Worm (Caenorhabditis elegans) whole organism, L2 larva: Measurements from ENCODE around the gene lgc-10.

Experiments
- R02D3.7 ChIP-seq: fragments of 150-350 bp; optimal IDR thresholded peaks from 2 replicates; lab custom pipeline; 2014; ENCODE audit warnings: missing biosample characterization, missing genetic modification characterization
- blmp-1 ChIP-seq: sonication (generic microtip); optimal IDR thresholded peaks from 2 replicates; lab custom pipeline; 2017; ENCODE audit warnings: missing genetic modification characterization, mild to moderate bottlenecking, missing compliant biosample characterization, antibody characterized with exemption, moderate library complexity; ENCODE audit not compliant: insufficient read depth
- ceh-16 ChIP-seq: fragments of 150-350 bp; optimal IDR thresholded peaks from 2 replicates; lab custom pipeline; 2014; ENCODE audit warnings: missing biosample characterization, missing genetic modification characterization
- crh-2 ChIP-seq: sonication (generic microtip); optimal IDR thresholded peaks from 2 replicates; lab custom pipeline; 2017; ENCODE audit warnings: missing biosample characterization, missing genetic modification characterization
- lin-11 ChIP-seq: fragments of 150-350 bp; sonication (generic microtip); optimal IDR thresholded peaks from 2 replicates; lab custom pipeline; 2014; ENCODE audit warnings: missing biosample characterization, missing genetic modification characterization, inconsistent platforms, mixed read lengths
- lin-13 ChIP-seq: fragments of 150-350 bp; optimal IDR thresholded peaks from 2 replicates; lab custom pipeline; 2014; ENCODE audit warnings: missing biosample characterization, missing genetic modification reagents, missing genetic modification characterization
- lin-39 ChIP-seq: fragments of 150-350 bp; optimal IDR thresholded peaks from 2 replicates; lab custom pipeline; 2014; ENCODE audit warnings: missing biosample characterization, missing genetic modification reagents, missing genetic modification characterization
- nhr-11 ChIP-seq: fragments of 150-350 bp; optimal IDR thresholded peaks from 2 replicates; lab custom pipeline; 2014; ENCODE audit warnings: missing biosample characterization, missing genetic modification characterization
- nhr-129 ChIP-seq: fragments of 150-350 bp; optimal IDR thresholded peaks from 2 replicates; lab custom pipeline; 2014; ENCODE audit warnings: missing biosample characterization, missing genetic modification characterization
- nhr-21 ChIP-seq: fragments of 150-350 bp; optimal IDR thresholded peaks from 2 replicates; lab custom pipeline; 2014; ENCODE audit warnings: missing biosample characterization, missing genetic modification characterization
- nhr-23 ChIP-seq: fragments of 150-350 bp; optimal IDR thresholded peaks from 2 replicates; lab custom pipeline; 2014; ENCODE audit warnings: missing biosample characterization, missing genetic modification reagents, missing genetic modification characterization
- nhr-237 ChIP-seq: fragments of 150-350 bp; optimal IDR thresholded peaks from 2 replicates; lab custom pipeline; 2014; ENCODE audit warnings: missing biosample characterization, missing genetic modification characterization
- peb-1 ChIP-seq: fragments of 150-350 bp; optimal IDR thresholded peaks from 2 replicates; lab custom pipeline; 2014; ENCODE audit warnings: missing biosample characterization, missing genetic modification characterization
- sem-4 ChIP-seq: fragments of 150-350 bp; optimal IDR thresholded peaks from 2 replicates; lab custom pipeline; 2014; ENCODE audit warnings: missing biosample characterization, missing genetic modification reagents, missing genetic modification characterization
- skn-1 ChIP-seq: sonication (generic microtip); optimal IDR thresholded peaks from 2 replicates; lab custom pipeline; 2017; ENCODE audit warnings: missing biosample characterization, missing genetic modification characterization
- sma-3 ChIP-seq: sonication (generic microtip); optimal IDR thresholded peaks from 2 replicates; lab custom pipeline; 2016; ENCODE audit warnings: missing genetic modification reagents, missing genetic modification characterization, missing compliant biosample characterization
- snpc-4 ChIP-seq: fragments of 150-350 bp; optimal IDR thresholded peaks from 2 replicates; lab custom pipeline; 2014; ENCODE audit warnings: missing biosample characterization, missing genetic modification characterization
- unc-62 ChIP-seq: fragments of 150-350 bp; optimal IDR thresholded peaks from 2 replicates; lab custom pipeline; 2014; ENCODE audit warnings: missing biosample characterization, missing genetic modification reagents, missing genetic modification characterization
- ztf-1 ChIP-seq: fragments of 200-800 bp; sonication (Bioruptor generic); conservative IDR thresholded peaks from 2 replicates; pipeline ENCODE4 v1.3.6; 2022; ENCODE audit warnings: missing genetic modification characterization, missing compliant biosample characterization
- ztf-11 ChIP-seq: sonication (generic microtip); optimal IDR thresholded peaks from 2 replicates; lab custom pipeline; 2017; ENCODE audit warnings: missing biosample characterization, missing genetic modification characterization
- ztf-4 ChIP-seq: fragments of 150-350 bp; optimal IDR thresholded peaks from 2 replicates; lab custom pipeline; 2014; ENCODE audit warnings: missing biosample characterization, missing genetic modification characterization

The lgc-10 gene

ce11 chrIV:6404871-6405270 lies 52.5 kb downstream of the lgc-10 start, which contains the start of gene srv-13:
srv-13 (plus strand) TSS chrIV:6405171.
- TF ChIP-seq peb-1 (tag; lab: Kevin White, UChicago) (no peak), lin-39 (tag; lab: Kevin White, UChicago) (no peak), ztf-11 (tag; lab: Kevin White, UChicago) (no peak), blmp-1 (tag; lab: Kevin White, UChicago) (no peak)

DNA sequence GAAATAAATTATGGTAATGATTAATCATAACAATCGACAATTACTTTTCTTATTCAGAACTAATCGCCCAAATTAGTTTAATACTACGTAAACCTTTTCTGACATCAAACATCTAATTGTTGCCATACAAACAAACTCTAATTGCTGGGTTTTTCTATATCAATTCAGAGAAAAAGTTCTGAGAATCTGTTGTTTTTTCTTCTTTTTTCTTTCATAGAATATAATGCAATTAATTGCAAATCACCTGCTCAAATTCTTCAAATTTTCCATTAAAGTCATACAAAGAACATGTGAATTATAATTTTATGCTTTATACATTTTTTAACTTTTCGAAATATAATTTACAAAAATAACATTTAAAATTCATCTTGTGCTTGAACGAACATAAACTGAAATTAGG lies 54.0 kb downstream of the lgc-10 start:
- TF ChIP-seq nhr-129 (no peak), sem-4 (tag; lab: Kevin White, UChicago) (no peak), ztf-4 (tag; lab: Kevin White, UChicago) (no peak), nhr-23 (tag; lab: Kevin White, UChicago) (no peak), nhr-21 (tag; lab: Kevin White, UChicago) (no peak), nhr-237 (tag; lab: Kevin White, UChicago) (no peak), peb-1 (tag; lab: Kevin White, UChicago) (no peak)

DNA sequence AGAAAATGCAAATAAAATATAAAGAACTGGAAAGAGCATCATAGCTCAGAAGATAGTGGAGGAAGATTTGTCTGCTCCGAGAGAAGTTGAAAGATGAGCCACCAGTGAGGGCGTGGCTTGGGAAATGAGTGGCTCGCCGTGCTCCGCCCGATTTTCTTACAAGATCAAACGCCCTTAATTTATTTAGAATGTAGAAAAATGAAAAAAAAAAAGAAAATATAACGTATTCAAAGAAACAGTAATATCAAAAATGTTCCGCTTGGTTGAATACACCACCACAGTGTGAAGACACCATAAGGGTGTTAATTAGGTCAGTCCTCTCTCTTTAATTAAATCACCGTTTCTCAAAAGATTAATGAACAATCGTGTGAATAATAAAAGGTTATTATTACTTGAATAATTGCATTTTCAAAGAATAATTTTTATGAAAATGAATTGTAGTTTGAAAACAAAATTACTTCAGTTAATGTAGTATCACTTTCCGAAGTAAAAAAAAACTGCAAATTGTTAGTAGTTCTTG lies 54.9 kb downstream of the lgc-10 start, which contains the start of gene sfrp-1:
sfrp-1 (minus strand) TSS at position 51 of the 520 bp plus-strand sequence.
- no peak for TF ChIP-seq sma-3
- no peak for TF ChIP-seq ztf-4 (tag; lab: Kevin White, UChicago)
- TF ChIP-seq snpc-4 (tag; lab: Kevin White, UChicago) = no peak
- TF ChIP-seq skn-1 (tag; lab: Kevin White, UChicago) = no peak
- no peak for TF ChIP-seq sem-4 (tag; lab: Kevin White, UChicago)
- TF ChIP-seq R02D3.7 (tag; lab: Kevin White, UChicago) = no peak
- no peak for TF ChIP-seq ceh-16 (tag; lab: Kevin White, UChicago)
- TF ChIP-seq ztf-1 (GFP tag; lab: Robert Waterston, UW) = no peak
- TF ChIP-seq unc-62 (GFP tag; lab: Kevin White, UChicago) = no peak
- no peak for TF ChIP-seq lin-13 (GFP tag; lab: Kevin White, UChicago)
- no peak for TF ChIP-seq ztf-11 (tag; lab: Kevin White, UChicago)
- no peak for TF ChIP-seq nhr-237 (tag; lab: Kevin White, UChicago)
- no peak for TF ChIP-seq nhr-11
- no peak for TF ChIP-seq lin-11 (tag; lab: Kevin White, UChicago)
- no peak for TF ChIP-seq blmp-1 (tag; lab: Kevin White, UChicago)
- TF ChIP-seq crh-2 = no peak
